Fruit fly (Drosophila melanogaster) whole organism, embryonic: Measurements from ENCODE around the gene Sam-S.

Source experiments
- Adf1 ChIP-seq: fragments of 200-800 bp; sonication (Bioruptor generic); IDR thresholded peaks from 2 replicates; pipeline ENCODE4 v1.3.6; 2022; ENCODE audit warnings: missing biosample characterization, missing genetic modification characterization
- Antp ChIP-seq: fragments of 200-800 bp; sonication (Bioruptor generic); optimal IDR thresholded peaks from 3 replicates; lab custom pipeline; 2016; ENCODE audit warnings: missing biosample characterization, missing genetic modification characterization
- CG11093 ChIP-seq: fragments of 200-800 bp; sonication (Bioruptor generic); IDR thresholded peaks from 3 replicates; pipeline ENCODE4 v1.3.6; 2022; ENCODE audit warnings: missing biosample characterization, missing genetic modification characterization
- CG11247 ChIP-seq: fragments of 200-800 bp; sonication (Bioruptor generic); IDR thresholded peaks from 2 replicates; pipeline ENCODE4 v1.3.6; 2022; ENCODE audit warnings: missing biosample characterization, missing genetic modification characterization
- CG11696 ChIP-seq: fragments of 200-800 bp; sonication (Bioruptor generic); IDR thresholded peaks from 2 replicates; pipeline ENCODE4 v1.3.6; 2022; ENCODE audit warnings: missing biosample characterization, missing genetic modification characterization
- CG12071 ChIP-seq: fragments of 200-800 bp; sonication (Bioruptor generic); optimal IDR thresholded peaks from 3 replicates; lab custom pipeline; 2018; ENCODE audit warnings: missing biosample characterization, mild to moderate bottlenecking, missing genetic modification characterization
- CG1233 ChIP-seq: fragments of 200-800 bp; sonication (Bioruptor generic); optimal IDR thresholded peaks from 4 replicates; lab custom pipeline; 2018; ENCODE audit warnings: missing biosample characterization, mild to moderate bottlenecking, missing genetic modification characterization
- CG12744 ChIP-seq: fragments of 200-800 bp; sonication (Bioruptor generic); optimal IDR thresholded peaks from 2 replicates; lab custom pipeline; 2016; ENCODE audit warnings: missing biosample characterization, missing genetic modification characterization
- CG13296 ChIP-seq: fragments of 200-800 bp; sonication (Bioruptor generic); optimal IDR thresholded peaks from 3 replicates; lab custom pipeline; 2018; ENCODE audit warnings: missing biosample characterization, mild to moderate bottlenecking, missing genetic modification characterization
- CG14965 ChIP-seq: fragments of 200-800 bp; sonication (Bioruptor generic); optimal IDR thresholded peaks from 2 replicates; lab custom pipeline; 2016; ENCODE audit warnings: missing biosample characterization, missing genetic modification characterization, borderline replicate concordance
- CG16815 ChIP-seq: fragments of 200-800 bp; sonication (Bioruptor generic); optimal IDR thresholded peaks from 3 replicates; lab custom pipeline; 2017; ENCODE audit warnings: missing biosample characterization, mild to moderate bottlenecking, missing genetic modification characterization
- CG18011 ChIP-seq: fragments of 200-800 bp; sonication (Bioruptor generic); optimal IDR thresholded peaks from 2 replicates; lab custom pipeline; 2017; ENCODE audit warnings: missing biosample characterization, missing genetic modification characterization, mild to moderate bottlenecking, moderate library complexity, missing genotype
- CG18476 ChIP-seq: fragments of 200-800 bp; sonication (Bioruptor generic); optimal IDR thresholded peaks from 2 replicates; lab custom pipeline; 2016; ENCODE audit warnings: missing biosample characterization, mild to moderate bottlenecking, missing genetic modification characterization
- CG2202 ChIP-seq: fragments of 200-800 bp; sonication (Bioruptor generic); optimal IDR thresholded peaks from 2 replicates; lab custom pipeline; 2018; ENCODE audit warnings: missing biosample characterization, mild to moderate bottlenecking, missing genetic modification characterization
- CG30020 ChIP-seq: fragments of 200-800 bp; optimal IDR thresholded peaks from 2 replicates; lab custom pipeline; 2019; ENCODE audit warnings: missing biosample characterization, mild to moderate bottlenecking, missing genetic modification characterization, moderate library complexity
- CG32532 ChIP-seq: fragments of 200-800 bp; sonication (Bioruptor generic); IDR thresholded peaks from 2 replicates; pipeline ENCODE4 v1.3.6; 2022; ENCODE audit warnings: missing biosample characterization, missing genetic modification characterization
- CG32772 ChIP-seq: fragments of 200-800 bp; sonication (Bioruptor generic); IDR thresholded peaks from 2 replicates; pipeline ENCODE4 v1.3.6; 2022; ENCODE audit warnings: missing biosample characterization, missing genetic modification characterization
- Dip2 ChIP-seq: fragments of 200-800 bp; sonication (Bioruptor generic); IDR thresholded peaks from 2 replicates; pipeline ENCODE4 v1.3.6; 2022; ENCODE audit warnings: missing biosample characterization, missing genetic modification characterization
- Dll ChIP-seq: fragments of 200-800 bp; sonication (Bioruptor generic); IDR thresholded peaks from 4 replicates; pipeline ENCODE4 v1.3.6; 2022; ENCODE audit warnings: missing biosample characterization, missing genetic modification characterization; ENCODE audit not compliant: partially characterized antibody
- E2f2 ChIP-seq: fragments of 200-800 bp; sonication (Bioruptor generic); IDR thresholded peaks from 2 replicates; pipeline ENCODE4 v1.3.6; 2022; ENCODE audit warnings: missing biosample characterization, missing genetic modification characterization
- Fer3 ChIP-seq: fragments of 200-800 bp; sonication (Bioruptor generic); optimal IDR thresholded peaks from 2 replicates; lab custom pipeline; 2018; ENCODE audit warnings: missing biosample characterization, mild to moderate bottlenecking, missing genetic modification characterization, moderate library complexity
- Hand ChIP-seq: fragments of 200-800 bp; sonication (Bioruptor generic); optimal IDR thresholded peaks from 2 replicates; lab custom pipeline; 2017; ENCODE audit warnings: mild to moderate bottlenecking, missing biosample characterization, missing genetic modification reagents, missing genetic modification characterization
- Hsf ChIP-seq: fragments of 200-800 bp; sonication (Bioruptor generic); optimal IDR thresholded peaks from 3 replicates; lab custom pipeline; 2016; ENCODE audit warnings: missing biosample characterization, missing genetic modification characterization
- Kr ChIP-seq: fragments of 200-800 bp; sonication (Bioruptor generic); optimal IDR thresholded peaks from 2 replicates; lab custom pipeline; 2017; ENCODE audit warnings: missing biosample characterization, mild to moderate bottlenecking, missing genetic modification characterization
- Lpt ChIP-seq: fragments of >200 bp; optimal IDR thresholded peaks from 2 replicates; lab custom pipeline; 2018; ENCODE audit warnings: missing biosample characterization, missing genetic modification characterization
- Mrtf ChIP-seq: fragments of 200-800 bp; sonication (Bioruptor generic); IDR thresholded peaks from 3 replicates; pipeline ENCODE4 v1.3.6; 2022; ENCODE audit warnings: missing biosample characterization, missing genetic modification characterization
- Sox102F ChIP-seq: fragments of 200-800 bp; sonication (Bioruptor generic); optimal IDR thresholded peaks from 2 replicates; lab custom pipeline; 2018; ENCODE audit warnings: missing biosample characterization, mild to moderate bottlenecking, missing genetic modification characterization, moderate library complexity
- Spps ChIP-seq: fragments of 200-800 bp; sonication (Bioruptor generic); optimal IDR thresholded peaks from 2 replicates; lab custom pipeline; 2018; ENCODE audit warnings: missing biosample characterization, mild to moderate bottlenecking, missing genetic modification characterization
- amos ChIP-seq: fragments of 200-800 bp; sonication (Bioruptor generic); IDR thresholded peaks from 2 replicates; pipeline ENCODE4 v1.3.6; 2022; ENCODE audit warnings: missing biosample characterization, missing genetic modification characterization; ENCODE audit not compliant: partially characterized antibody
- bsh ChIP-seq, 2 experiments: fragments of 200-800 bp; sonication (Bioruptor generic); optimal IDR thresholded peaks; 2 replicates each; lab custom pipeline; 2017 to 2018; ENCODE audit warnings: mild to moderate bottlenecking in 2 of 2, missing biosample characterization in 2 of 2, missing genetic modification characterization in 2 of 2, moderate library complexity in 1 of 2
- btn ChIP-seq: fragments of 200-800 bp; sonication (Bioruptor generic); optimal IDR thresholded peaks from 2 replicates; lab custom pipeline; 2016; ENCODE audit warnings: missing biosample characterization, missing genetic modification characterization
- cad ChIP-seq: fragments of >200 bp; optimal IDR thresholded peaks from 2 replicates; lab custom pipeline; 2017; ENCODE audit warnings: missing biosample characterization, missing genetic modification characterization
- croc ChIP-seq: fragments of 200-800 bp; sonication (Bioruptor generic); conservative IDR thresholded peaks from 3 replicates; pipeline ENCODE4 v1.3.6; 2022; ENCODE audit warnings: missing biosample characterization, missing genetic modification characterization
- dimm ChIP-seq: fragments of 200-800 bp; sonication (Bioruptor generic); IDR thresholded peaks from 2 replicates; pipeline ENCODE4 v1.3.6; 2022; ENCODE audit warnings: missing biosample characterization, missing genetic modification characterization
- dmrt11E ChIP-seq: fragments of 200-800 bp; sonication (Bioruptor generic); optimal IDR thresholded peaks from 3 replicates; lab custom pipeline; 2018; ENCODE audit warnings: missing biosample characterization, mild to moderate bottlenecking, missing genetic modification characterization, moderate library complexity
- eyg ChIP-seq: fragments of 200-800 bp; sonication (Bioruptor generic); optimal IDR thresholded peaks from 3 replicates; lab custom pipeline; 2016; ENCODE audit warnings: missing biosample characterization, missing genetic modification characterization
- fd96Cb ChIP-seq: fragments of 200-800 bp; sonication (Bioruptor generic); optimal IDR thresholded peaks from 2 replicates; lab custom pipeline; 2018; ENCODE audit warnings: missing biosample characterization, mild to moderate bottlenecking, missing genetic modification characterization, moderate library complexity
- gcm ChIP-seq: fragments of 200-800 bp; sonication (Bioruptor generic); optimal IDR thresholded peaks from 2 replicates; lab custom pipeline; 2019; ENCODE audit warnings: missing biosample characterization, mild to moderate bottlenecking, missing genetic modification characterization, moderate library complexity
- gem ChIP-seq: fragments of 200-800 bp; sonication (Bioruptor generic); optimal IDR thresholded peaks from 2 replicates; lab custom pipeline; 2019; ENCODE audit warnings: missing biosample characterization, mild to moderate bottlenecking, missing genetic modification characterization, moderate library complexity
- gt ChIP-seq: fragments of 200-800 bp; sonication (Bioruptor generic); IDR thresholded peaks from 2 replicates; pipeline ENCODE4 v1.3.6; 2022; ENCODE audit warnings: missing biosample characterization, missing genetic modification characterization
- hb ChIP-seq: fragments of 200-800 bp; sonication (Bioruptor generic); IDR thresholded peaks from 3 replicates; pipeline ENCODE4 v1.3.6; 2022; ENCODE audit warnings: missing biosample characterization, missing genetic modification characterization; ENCODE audit not compliant: partially characterized antibody
- lab ChIP-seq: fragments of 200-800 bp; sonication (Bioruptor generic); optimal IDR thresholded peaks from 3 replicates; lab custom pipeline; 2017; ENCODE audit warnings: missing biosample characterization, missing genetic modification characterization, mild to moderate bottlenecking, moderate library complexity, missing genetic modification reagents
- lov ChIP-seq, 2 experiments: fragments of 200-800 bp in 1 of 2; fragments of >200 bp in 1 of 2; sonication (Bioruptor generic) in 1 of 2; IDR thresholded peaks in 1 of 2; optimal IDR thresholded peaks in 1 of 2; 2 replicates in 1 of 2; 3 replicates in 1 of 2; pipeline versions ENCODE4 v1.3.6 to Lab custom; 2017 to 2022; ENCODE audit warnings: missing biosample characterization in 1 of 2, missing genetic modification characterization in 1 of 2
- mirr ChIP-seq: fragments of 200-800 bp; sonication (Bioruptor generic); optimal IDR thresholded peaks from 3 replicates; lab custom pipeline; 2018; ENCODE audit warnings: missing biosample characterization, mild to moderate bottlenecking, missing genetic modification characterization
- pb ChIP-seq: fragments of 200-800 bp; sonication (Bioruptor generic); optimal IDR thresholded peaks from 3 replicates; lab custom pipeline; 2016; ENCODE audit warnings: missing biosample characterization, missing genetic modification characterization
- sd ChIP-seq: fragments of 200-800 bp; sonication (Bioruptor generic); optimal IDR thresholded peaks from 3 replicates; lab custom pipeline; 2018; ENCODE audit warnings: missing biosample characterization, mild to moderate bottlenecking, missing genetic modification characterization, moderate library complexity
- sisA ChIP-seq: fragments of 200-800 bp; sonication (Bioruptor generic); IDR thresholded peaks from 2 replicates; pipeline ENCODE4 v1.3.6; 2022; ENCODE audit warnings: missing biosample characterization, missing genetic modification characterization
- sqz ChIP-seq: fragments of 200-800 bp; sonication (Bioruptor generic); optimal IDR thresholded peaks from 3 replicates; lab custom pipeline; 2018; ENCODE audit warnings: missing biosample characterization, mild to moderate bottlenecking, missing genetic modification characterization
- tup ChIP-seq: fragments of 200-800 bp; sonication (Bioruptor generic); optimal IDR thresholded peaks from 2 replicates; lab custom pipeline; 2016; ENCODE audit warnings: missing biosample characterization, mild to moderate bottlenecking, missing genetic modification characterization, moderate library complexity
- zf30C ChIP-seq: fragments of 200-800 bp; sonication (Bioruptor generic); optimal IDR thresholded peaks from 3 replicates; lab custom pipeline; 2018; ENCODE audit warnings: missing biosample characterization, mild to moderate bottlenecking, missing genetic modification characterization

The Sam-S gene

dm6 chr2L:102161-102761 is 4.4 kb upstream of the Sam-S start, which contains the start of gene Creld (continued):
- TF ChIP-seq sisA (GFP tag; lab: Robert Waterston, UW) = no peak
- TF ChIP-seq CG14965 (GFP tag; lab: Kevin White, UChicago) = no peak
- peak; percentile 22 for TF ChIP-seq CG30020
- no peak for TF ChIP-seq Fer3 (tag; lab: Kevin White, UChicago)
- peak; percentile 99 for TF ChIP-seq hb (GFP tag; lab: Robert Waterston, UW)
- TF ChIP-seq CG18011 (GFP tag; lab: Kevin White, UChicago) = no peak
- TF ChIP-seq Spps (tag; lab: Kevin White, UChicago) = no peak
- peak; percentile 100 for TF ChIP-seq Dll (GFP tag; lab: Robert Waterston, UW)
- TF ChIP-seq Kr (GFP tag; lab: Kevin White, UChicago) = no peak
- no peak for TF ChIP-seq CG13296 (GFP tag; lab: Kevin White, UChicago)
- TF ChIP-seq croc = no peak
- TF ChIP-seq Adf1 (GFP tag; lab: Robert Waterston, UW) = no peak
- no peak for TF ChIP-seq pb
- TF ChIP-seq CG2202 (tag; lab: Kevin White, UChicago) = no peak
- TF ChIP-seq fd96Cb (tag; lab: Kevin White, UChicago) = no peak
- no peak for TF ChIP-seq gcm
- TF ChIP-seq CG16815 (GFP tag; lab: Kevin White, UChicago) = no peak
- TF ChIP-seq amos (GFP tag; lab: Robert Waterston, UW) = peak; percentile 100
- no peak for TF ChIP-seq eyg (GFP tag; lab: Kevin White, UChicago)
- no peak for TF ChIP-seq CG12071 (GFP tag; lab: Kevin White, UChicago)
- TF ChIP-seq CG18476 = no peak
- TF ChIP-seq Dip2 (GFP tag; lab: Robert Waterston, UW) = no peak
- TF ChIP-seq Sox102F = no peak
- TF ChIP-seq cad (GFP tag; lab: Kevin White, UChicago) = no peak
- no peak for TF ChIP-seq lov (optimal IDR thresholded peaks at IDR 0.05; lab: Kevin White, UChicago)
- TF ChIP-seq lov (GFP tag; IDR thresholded peaks at IDR 0.05; lab: Robert Waterston, UW) = no peak
- TF ChIP-seq CG11093 (GFP tag; lab: Robert Waterston, UW) = no peak
- no peak for TF ChIP-seq CG11696 (GFP tag; lab: Robert Waterston, UW)
- TF ChIP-seq Hsf (GFP tag; lab: Kevin White, UChicago) = no peak
- no peak for TF ChIP-seq CG1233 (GFP tag; lab: Kevin White, UChicago)
- TF ChIP-seq Hand (GFP tag; lab: Kevin White, UChicago) = no peak
- no peak for TF ChIP-seq Antp (GFP tag; lab: Kevin White, UChicago)
- no peak for TF ChIP-seq gt (GFP tag; lab: Robert Waterston, UW)
- no peak for TF ChIP-seq zf30C (GFP tag; lab: Kevin White, UChicago)
- TF ChIP-seq bsh (GFP tag; optimal IDR thresholded peaks at IDR 0.05; lab: Kevin White, UChicago) = no peak
- TF ChIP-seq btn = no peak
- no peak for TF ChIP-seq sd
- no peak for TF ChIP-seq dimm (GFP tag; lab: Robert Waterston, UW)
- no peak for TF ChIP-seq dmrt11E (tag; lab: Kevin White, UChicago)
- no peak for TF ChIP-seq mirr (GFP tag; lab: Kevin White, UChicago)
- TF ChIP-seq Mrtf (GFP tag; lab: Robert Waterston, UW) = no peak
- no peak for TF ChIP-seq CG32772
- no peak for TF ChIP-seq CG12744 (GFP tag; lab: Kevin White, UChicago)
- no peak for TF ChIP-seq CG32532 (GFP tag; lab: Robert Waterston, UW)
- TF ChIP-seq lab (GFP tag; lab: Kevin White, UChicago) = no peak
- TF ChIP-seq sqz (GFP tag; lab: Kevin White, UChicago) = no peak
- TF ChIP-seq tup (GFP tag; lab: Kevin White, UChicago) = no peak
- no peak for TF ChIP-seq Lpt (GFP tag; lab: Kevin White, UChicago)
- no peak for TF ChIP-seq CG11247 (GFP tag; lab: Robert Waterston, UW)
- TF ChIP-seq E2f2 (GFP tag; lab: Robert Waterston, UW) = peak; percentile 72
- TF ChIP-seq gem (tag; lab: Kevin White, UChicago) = no peak
